Worm (Caenorhabditis elegans): ENCODE data around the gene ima-3.

DNA sequence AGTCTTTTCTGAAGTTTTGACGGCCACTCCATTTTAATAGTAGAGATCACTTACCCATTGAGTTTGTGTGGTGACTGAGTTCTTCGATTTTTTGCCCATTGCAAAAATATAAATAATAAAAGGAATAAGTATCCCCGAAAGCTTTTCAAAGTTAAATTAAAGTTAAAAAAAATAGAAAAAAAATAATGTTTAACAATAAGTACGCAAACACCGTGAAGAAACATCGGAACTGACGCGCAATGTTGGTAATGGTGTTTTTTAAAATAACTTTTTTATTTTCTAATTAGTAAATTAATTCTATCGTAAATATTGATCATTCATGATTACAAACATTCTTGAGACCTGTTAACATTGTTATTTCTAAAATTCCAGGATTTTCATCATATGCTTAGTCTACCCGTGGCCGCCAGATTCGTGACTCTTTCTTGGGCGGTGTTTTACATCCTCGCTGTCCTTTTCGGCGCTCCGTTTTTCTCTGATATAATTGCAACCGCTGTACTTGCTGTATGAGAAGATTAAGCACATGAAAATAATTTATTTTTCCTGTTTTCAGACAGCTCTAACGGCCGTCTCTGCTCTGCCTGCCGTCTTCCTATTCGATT lies 5.1 kb downstream of the ima-3 start, which contains the start of the genes F49E8.7, F49E8.8 and nprl-2:
- TF ChIP-seq elt-1 (tag; optimal IDR thresholded peaks at IDR 0.05; ENCODE audit: borderline replicate concordance, insufficient read depth) = no peak
- TF ChIP-seq unc-62 (GFP tag; optimal IDR thresholded peaks at IDR 0.05) = no peak
- TF ChIP-seq nhr-28 (tag; optimal IDR thresholded peaks at IDR 0.05) = no peak
- TF ChIP-seq mep-1 (tag; optimal IDR thresholded peaks at IDR 0.05) = no peak
- no peak for TF ChIP-seq nhr-76 (tag; optimal IDR thresholded peaks at IDR 0.05)
- TF ChIP-seq elt-3 (tag; optimal IDR thresholded peaks at IDR 0.05) = no peak
- TF ChIP-seq mab-5 (tag; optimal IDR thresholded peaks at IDR 0.05) = no peak
- TF ChIP-seq snpc-4 (tag; optimal IDR thresholded peaks at IDR 0.05) = no peak
- no peak for TF ChIP-seq sptf-1 (tag; optimal IDR thresholded peaks at IDR 0.05)
- no peak for TF ChIP-seq ceh-83 (GFP tag; optimal IDR thresholded peaks at IDR 0.05)
- TF ChIP-seq lin-13 (tag; optimal IDR thresholded peaks at IDR 0.05) = no peak
